Fruit fly (Drosophila melanogaster): ENCODE measurements around the gene Prx4.

The Prx4 gene

dm6 chr3L:3054099-3054498 lies 11.9 kb downstream of the Prx4 start:
- no peak for TF ChIP-seq usp (GFP tag; optimal IDR thresholded peaks at IDR 0.05)
- TF ChIP-seq pan (optimal IDR thresholded peaks at IDR 0.05) = no peak
- no peak for TF ChIP-seq dsf (GFP tag; optimal IDR thresholded peaks at IDR 0.05; ENCODE audit: borderline replicate concordance)
- TF ChIP-seq ey (GFP tag; optimal IDR thresholded peaks at IDR 0.05) = no peak
- TF ChIP-seq brk (GFP tag; optimal IDR thresholded peaks at IDR 0.05) = no peak
- TF ChIP-seq N (GFP tag; optimal IDR thresholded peaks at IDR 0.05) = no peak
- TF ChIP-seq GATAd (GFP tag; optimal IDR thresholded peaks at IDR 0.05) = no peak
- no peak for TF ChIP-seq Hr83 (GFP tag; optimal IDR thresholded peaks at IDR 0.05; ENCODE audit: poor library complexity, severe bottlenecking)
- no peak for TF ChIP-seq Hr78 (GFP tag; optimal IDR thresholded peaks at IDR 0.05)
- TF ChIP-seq h (GFP tag; optimal IDR thresholded peaks at IDR 0.05) = no peak
- TF ChIP-seq psq (GFP tag; optimal IDR thresholded peaks at IDR 0.05) = no peak
- TF ChIP-seq jim (GFP tag; optimal IDR thresholded peaks at IDR 0.05) = no peak
- no peak for TF ChIP-seq br (GFP tag; optimal IDR thresholded peaks at IDR 0.05)
- TF ChIP-seq sv (GFP tag; optimal IDR thresholded peaks at IDR 0.05) = no peak
- no peak for TF ChIP-seq Dif (GFP tag; optimal IDR thresholded peaks at IDR 0.05; ENCODE audit: partially characterized antibody)
- no peak for TF ChIP-seq dl (GFP tag; optimal IDR thresholded peaks at IDR 0.05; ENCODE audit: insufficient read depth in 1 of 2, partially characterized antibody in 2 of 2)

DNA sequence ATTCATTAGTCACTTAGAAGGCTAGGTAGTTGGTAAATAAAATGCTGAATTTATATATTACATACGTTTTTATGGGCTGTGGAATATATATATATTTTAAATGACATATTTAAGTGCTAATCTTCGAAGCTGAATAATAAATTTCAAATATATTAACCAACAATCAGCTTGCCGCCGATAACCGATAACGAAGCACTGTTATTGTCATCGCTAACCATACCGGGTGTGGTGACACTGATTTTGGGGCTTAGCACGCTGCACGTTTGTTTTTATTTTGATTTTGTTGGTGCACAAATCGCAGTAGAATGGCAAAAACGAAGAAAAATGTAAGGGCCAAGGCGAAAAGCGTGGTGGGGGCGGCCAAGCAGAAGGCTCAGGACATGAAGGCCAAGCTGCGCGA lies 12.7 kb downstream of the Prx4 start, which contains the start of gene CG16753:
CG16753 (plus strand) TSS at position 229 of the 400 bp plus-strand sequence.
- TF ChIP-seq Rel (GFP tag; optimal IDR thresholded peaks at IDR 0.05) (no peak), Rel (tag; optimal IDR thresholded peaks at IDR 0.05) (peak; percentile 83), Mio (GFP tag; optimal IDR thresholded peaks at IDR 0.05) (no peak)

- no peak for TF ChIP-seq Myc (optimal IDR thresholded peaks at IDR 0.05)
- no peak for TF ChIP-seq Rel (GFP tag; optimal IDR thresholded peaks at IDR 0.05)
- peak; percentile 93 for TF ChIP-seq Rel (tag; optimal IDR thresholded peaks at IDR 0.05)
- peak; percentile 8 for TF ChIP-seq ey (GFP tag; optimal IDR thresholded peaks at IDR 0.05)
- no peak for TF ChIP-seq dmrt93B (GFP tag; optimal IDR thresholded peaks at IDR 0.05)
- TF ChIP-seq HLH106 (tag; optimal IDR thresholded peaks at IDR 0.05) = peak; percentile 19
- TF ChIP-seq h (GFP tag; optimal IDR thresholded peaks at IDR 0.05) = peak; percentile 1
- TF ChIP-seq woc (GFP tag; optimal IDR thresholded peaks at IDR 0.05) = no peak
Measured at dm6 chr3L:3058970-3059883, 17.1 kb downstream of the Prx4 start.

DNA sequence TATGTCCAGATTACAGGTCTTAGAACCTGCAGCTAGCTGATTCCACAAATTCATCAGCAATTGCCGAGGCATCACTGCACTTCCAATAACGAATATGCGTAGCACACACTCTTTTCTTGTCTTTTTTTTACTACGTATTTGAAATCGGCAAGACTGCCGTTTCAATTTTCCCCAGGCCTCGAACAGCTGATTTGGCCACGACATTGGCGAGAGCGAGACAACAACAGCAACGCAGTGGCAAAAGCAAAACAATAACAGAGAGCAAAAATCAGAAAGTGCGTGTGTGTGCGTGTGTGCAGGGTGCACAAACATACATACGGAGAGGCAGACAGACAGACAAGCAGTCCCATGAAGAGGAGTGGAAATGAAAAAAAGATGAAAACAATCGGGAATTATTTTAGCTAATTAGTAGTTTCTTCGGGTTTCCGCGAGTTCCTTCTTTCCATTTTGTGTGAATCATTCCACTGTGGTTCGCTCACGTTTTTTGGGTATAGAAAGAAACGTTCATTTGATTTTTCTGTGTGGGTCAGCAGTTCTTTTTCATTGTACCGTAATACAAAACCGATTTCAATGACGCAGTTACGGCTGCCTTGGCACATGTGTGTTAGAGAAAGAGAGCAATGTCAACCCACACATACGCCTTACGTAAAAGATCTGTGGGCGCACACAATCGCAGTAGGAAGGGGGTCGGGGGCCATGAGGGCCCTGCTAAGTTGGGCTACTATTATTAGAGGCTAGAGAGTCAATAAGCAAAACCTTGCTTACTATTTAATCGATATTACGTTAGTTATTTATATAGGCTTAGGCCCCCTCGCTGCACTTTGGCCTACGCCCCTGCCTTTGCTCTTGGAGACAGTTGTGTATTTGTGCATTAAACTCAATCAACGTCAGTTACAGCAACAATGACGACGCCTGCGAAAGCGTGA lies 18.2 kb downstream of the Prx4 start:
- TF ChIP-seq N (GFP tag; optimal IDR thresholded peaks at IDR 0.05) = no peak
- peak; percentile 100 for TF ChIP-seq GATAd (GFP tag; optimal IDR thresholded peaks at IDR 0.05)
- peak; percentile 100 for TF ChIP-seq h (GFP tag; optimal IDR thresholded peaks at IDR 0.05)
- peak; percentile 100 for TF ChIP-seq ey (GFP tag; optimal IDR thresholded peaks at IDR 0.05)
- TF ChIP-seq Hr78 (GFP tag; optimal IDR thresholded peaks at IDR 0.05) = no peak
- TF ChIP-seq dsf (GFP tag; optimal IDR thresholded peaks at IDR 0.05; ENCODE audit: borderline replicate concordance) = peak; percentile 98
- no peak for TF ChIP-seq lola (GFP tag; optimal IDR thresholded peaks at IDR 0.05)
- TF ChIP-seq rgr (GFP tag; optimal IDR thresholded peaks at IDR 0.05) = peak; percentile 100
- peak; percentile 99 for TF ChIP-seq sv (GFP tag; optimal IDR thresholded peaks at IDR 0.05)
- no peak for TF ChIP-seq pan (optimal IDR thresholded peaks at IDR 0.05)
- TF ChIP-seq foxo (GFP tag; optimal IDR thresholded peaks at IDR 0.05) = peak; percentile 99 to 100
- TF ChIP-seq dl (GFP tag; optimal IDR thresholded peaks at IDR 0.05; ENCODE audit: insufficient read depth in 1 of 2, partially characterized antibody in 2 of 2) = no peak
- no peak for TF ChIP-seq Abd-B (GFP tag; optimal IDR thresholded peaks at IDR 0.05)
- TF ChIP-seq CrebA (GFP tag; optimal IDR thresholded peaks at IDR 0.05; ENCODE audit: borderline replicate concordance) = no peak
- peak; percentile 100 for TF ChIP-seq Hnf4 (GFP tag; optimal IDR thresholded peaks at IDR 0.05)
- TF ChIP-seq usp (GFP tag; optimal IDR thresholded peaks at IDR 0.05) = no peak
- peak; percentile 99 for TF ChIP-seq sage (GFP tag; optimal IDR thresholded peaks at IDR 0.05)
- peak; percentile 89 for TF ChIP-seq Vsx2 (GFP tag; optimal IDR thresholded peaks at IDR 0.05; ENCODE audit: partially characterized antibody)
- peak; percentile 99 for TF ChIP-seq tai (GFP tag; optimal IDR thresholded peaks at IDR 0.05)
- peak; percentile 100 for TF ChIP-seq fru (GFP tag; optimal IDR thresholded peaks at IDR 0.05)
- peak; percentile 99 for TF ChIP-seq psq (GFP tag; optimal IDR thresholded peaks at IDR 0.05)
- peak; percentile 98 for TF ChIP-seq Mio (GFP tag; optimal IDR thresholded peaks at IDR 0.05)
- TF ChIP-seq Sp1 (GFP tag; optimal IDR thresholded peaks at IDR 0.05) = peak; percentile 99
- TF ChIP-seq jim (GFP tag; optimal IDR thresholded peaks at IDR 0.05) = peak; percentile 95
- peak; percentile 98 for TF ChIP-seq CG9705 (GFP tag; optimal IDR thresholded peaks at IDR 0.05)
- peak; percentile 100 for TF ChIP-seq dmrt93B (GFP tag; optimal IDR thresholded peaks at IDR 0.05)
- TF ChIP-seq brk (GFP tag; optimal IDR thresholded peaks at IDR 0.05) = peak; percentile 98
- peak; percentile 99 for TF ChIP-seq Jra (GFP tag; optimal IDR thresholded peaks at IDR 0.05)
- peak; percentile 100 for TF ChIP-seq br (GFP tag; optimal IDR thresholded peaks at IDR 0.05)
- TF ChIP-seq HLH106 (tag; optimal IDR thresholded peaks at IDR 0.05) = peak; percentile 100
- peak; percentile 99 for TF ChIP-seq CG32264 (GFP tag; optimal IDR thresholded peaks at IDR 0.05)
- TF ChIP-seq OdsH (GFP tag; optimal IDR thresholded peaks at IDR 0.05) = peak; percentile 100
